Worm (Caenorhabditis elegans): ENCODE results near the gene rpn-3.

DNA sequence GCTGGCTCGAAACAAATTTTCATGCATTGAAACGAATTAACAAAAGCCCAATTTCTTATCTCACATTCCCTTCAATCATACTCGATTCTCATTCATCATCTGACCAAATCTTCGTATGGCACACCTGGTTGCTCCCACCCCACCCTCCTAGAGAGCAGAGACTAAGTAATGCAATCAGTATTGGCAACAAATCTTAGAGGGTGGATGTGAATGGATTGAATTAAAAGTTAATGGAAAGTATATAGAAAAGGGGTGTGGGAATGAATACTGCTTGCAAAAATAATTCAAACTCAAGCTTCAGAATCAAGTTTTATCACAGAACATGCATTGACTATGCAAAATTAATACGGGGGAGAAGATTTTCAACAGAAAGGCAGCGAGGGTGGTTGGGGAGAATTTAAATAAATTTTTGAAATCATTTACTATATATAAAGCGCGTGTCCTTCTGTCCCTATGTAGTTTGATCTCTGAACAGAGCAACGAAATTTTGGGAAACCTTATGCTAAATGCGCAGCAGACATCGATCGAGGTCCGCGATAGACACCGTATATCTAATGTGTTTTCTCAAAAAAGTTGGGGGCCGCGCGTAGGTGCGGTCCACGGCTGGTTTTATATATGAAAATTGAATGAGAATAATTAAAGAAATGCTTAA lies 9.3 kb upstream of the rpn-3 start:
- no peak for TF ChIP-seq ama-1 (optimal IDR thresholded peaks at IDR 0.05)
- no peak for TF ChIP-seq nhr-25 (tag; optimal IDR thresholded peaks at IDR 0.05)
- TF ChIP-seq lsy-2 (tag; optimal IDR thresholded peaks at IDR 0.05) = no peak
